Worm (Caenorhabditis elegans): Measurements from ENCODE around the gene pigq-1.
A peak's percentile ranks its signal among the peaks of the same experiment; 100 is the strongest.

ce11 chrIV:11183991-11184390, 36.9 kb upstream of the pigq-1 start, which contains the start of gene nuaf-3:
- TF ChIP-seq snpc-4 (tag; optimal IDR thresholded peaks at IDR 0.05) (no peak), ztf-11 (tag; optimal IDR thresholded peaks at IDR 0.05) (no peak), madf-5 (GFP tag; IDR thresholded peaks at IDR 0.05) (no peak), unc-62 (GFP tag; optimal IDR thresholded peaks at IDR 0.05 in 1 of 2) (peak in 1 of 2 experiments; percentile 12), unc-62 (tag; optimal IDR thresholded peaks at IDR 0.05) (no peak), pqm-1 (tag; optimal IDR thresholded peaks at IDR 0.05) (no peak), nhr-237 (tag; optimal IDR thresholded peaks at IDR 0.05) (no peak), R02D3.7 (tag; optimal IDR thresholded peaks at IDR 0.05) (no peak), dmd-9 (GFP tag; IDR thresholded peaks at IDR 0.05) (no peak)
